Worm (Caenorhabditis elegans): Measurements from ENCODE around the gene nspd-5.
A peak's percentile ranks its signal among the peaks of the same experiment; 100 is the strongest.
"Not testable (repeated sequence)": the region's sequence is repeated elsewhere in the genome, so short reads cannot be mapped to it uniquely, and the experiment has no call there.

Gene nspd-5

ce11 chrII:4827734-4828609 lies 32.2 kb downstream of the nspd-5 start, which contains the start of the genes fbxb-88 and tbck-1:
fbxb-88 (minus strand) TSS chrII:4827884.
tbck-1 (plus strand) TSS chrII:4828559.
- no peak for TF ChIP-seq lim-6 (tag; optimal IDR thresholded peaks at IDR 0.05)
- peak; percentile 0 for TF ChIP-seq ceh-34 (tag; optimal IDR thresholded peaks at IDR 0.05)
- TF ChIP-seq rnt-1 (tag; optimal IDR thresholded peaks at IDR 0.05) = no peak
- peak; percentile 68 for TF ChIP-seq unc-55 (GFP tag; optimal IDR thresholded peaks at IDR 0.05)
- no peak for TF ChIP-seq tbx-7 (tag; optimal IDR thresholded peaks at IDR 0.05)
- TF ChIP-seq K09A11.1 (tag; optimal IDR thresholded peaks at IDR 0.05; ENCODE audit: insufficient read depth) = no peak
- TF ChIP-seq pha-4 (tag; optimal IDR thresholded peaks at IDR 0.05) = no peak
- TF ChIP-seq dve-1 (tag; optimal IDR thresholded peaks at IDR 0.05) = no peak

- not testable (repeated sequence) for TF ChIP-seq ceh-2 (tag; optimal IDR thresholded peaks at IDR 0.05); unc-42 (tag; optimal IDR thresholded peaks at IDR 0.05); mec-3 (tag; optimal IDR thresholded peaks at IDR 0.05; ENCODE audit: borderline replicate concordance)
Measured at ce11 chrII:4825133-4825532, 35.0 kb downstream of the nspd-5 start, which contains the start of the genes C33F10.8 and msp-40. C33F10.8 (minus strand) TSS chrII:4825233. msp-40 (plus strand) TSS chrII:4825414.

- TF ChIP-seq nfya-1 (tag; optimal IDR thresholded peaks at IDR 0.05) (no peak), elt-2 (tag; optimal IDR thresholded peaks at IDR 0.05) (peak; percentile 60)
Measured at ce11 chrII:4822610-4823009, 37.5 kb downstream of the nspd-5 start.

ce11 chrII:4821739-4822138 lies 38.4 kb downstream of the nspd-5 start, which contains the start of gene lact-5:
lact-5 (minus strand) TSS chrII:4821739.
- TF ChIP-seq ceh-19 (GFP tag; optimal IDR thresholded peaks at IDR 0.05) = no peak
- TF ChIP-seq ceh-2 (tag; optimal IDR thresholded peaks at IDR 0.05) = no peak
- TF ChIP-seq F13H6.1 (tag; optimal IDR thresholded peaks at IDR 0.05) = no peak
- no peak for TF ChIP-seq fkh-6 (tag; optimal IDR thresholded peaks at IDR 0.05)
- no peak for TF ChIP-seq pros-1 (tag; optimal IDR thresholded peaks at IDR 0.05)
- no peak for TF ChIP-seq zip-5 (tag; optimal IDR thresholded peaks at IDR 0.05)
- TF ChIP-seq elt-2 (tag; optimal IDR thresholded peaks at IDR 0.05) = peak; percentile 15
- TF ChIP-seq eyg-1 (tag; optimal IDR thresholded peaks at IDR 0.05) = no peak

- no peak for TF ChIP-seq hlh-15 (tag; optimal IDR thresholded peaks at IDR 0.05)
- no peak for TF ChIP-seq sdc-2 (tag; optimal IDR thresholded peaks at IDR 0.05)
Measured at ce11 chrII:4818780-4819179, 41.4 kb downstream of the nspd-5 start.

ce11 chrII:4815356-4815755 lies 44.8 kb downstream of the nspd-5 start:
- peak; percentile 94 for TF ChIP-seq ceh-34 (tag; optimal IDR thresholded peaks at IDR 0.05)
- TF ChIP-seq hlh-30 (tag; optimal IDR thresholded peaks at IDR 0.05; ENCODE audit: insufficient read depth) = no peak

ce11 chrII:4811986-4812385 lies 48.2 kb downstream of the nspd-5 start, which contains the start of gene rig-6:
rig-6 (minus strand) TSS chrII:4812086.
- TF ChIP-seq hlh-13 (GFP tag; optimal IDR thresholded peaks at IDR 0.05) = no peak
- TF ChIP-seq C38D4.7 (GFP tag; optimal IDR thresholded peaks at IDR 0.05) = no peak
- TF ChIP-seq elt-4 (tag; optimal IDR thresholded peaks at IDR 0.05) = no peak
- TF ChIP-seq odd-2 (tag; optimal IDR thresholded peaks at IDR 0.05) = no peak
- no peak for TF ChIP-seq ceh-19 (GFP tag; optimal IDR thresholded peaks at IDR 0.05)
- no peak for TF ChIP-seq ceh-45 (GFP tag; IDR thresholded peaks at IDR 0.05)
- TF ChIP-seq elt-2 (tag; optimal IDR thresholded peaks at IDR 0.05) = no peak
- TF ChIP-seq ceh-6 (GFP tag; optimal IDR thresholded peaks at IDR 0.05) = no peak
- TF ChIP-seq unc-55 (GFP tag; optimal IDR thresholded peaks at IDR 0.05) = no peak
- TF ChIP-seq tbx-7 (tag; optimal IDR thresholded peaks at IDR 0.05) = no peak
- TF ChIP-seq ceh-9 (tag; optimal IDR thresholded peaks at IDR 0.05) = no peak
- TF ChIP-seq gmeb-2 (tag; optimal IDR thresholded peaks at IDR 0.05) = no peak
- TF ChIP-seq T23F11.4 (GFP tag; optimal IDR thresholded peaks at IDR 0.05) = no peak
- TF ChIP-seq unc-3 (GFP tag; conservative IDR thresholded peaks at IDR 0.05) = no peak
- TF ChIP-seq unc-3 (tag; optimal IDR thresholded peaks at IDR 0.05) = no peak
- no peak for TF ChIP-seq nhr-232 (tag; optimal IDR thresholded peaks at IDR 0.05)
- no peak for TF ChIP-seq unc-86 (tag; optimal IDR thresholded peaks at IDR 0.05)
- no peak for TF ChIP-seq ceh-14 (tag; optimal IDR thresholded peaks at IDR 0.05)
- no peak for TF ChIP-seq fkh-10 (GFP tag; optimal IDR thresholded peaks at IDR 0.05)

Measured in whole organism, late embryonic.